Fruit fly (Drosophila melanogaster): Measurements from ENCODE around the gene CG8149.
A peak's percentile ranks its signal among the peaks of the same experiment; 100 is the strongest.

CG8149 gene

DNA sequence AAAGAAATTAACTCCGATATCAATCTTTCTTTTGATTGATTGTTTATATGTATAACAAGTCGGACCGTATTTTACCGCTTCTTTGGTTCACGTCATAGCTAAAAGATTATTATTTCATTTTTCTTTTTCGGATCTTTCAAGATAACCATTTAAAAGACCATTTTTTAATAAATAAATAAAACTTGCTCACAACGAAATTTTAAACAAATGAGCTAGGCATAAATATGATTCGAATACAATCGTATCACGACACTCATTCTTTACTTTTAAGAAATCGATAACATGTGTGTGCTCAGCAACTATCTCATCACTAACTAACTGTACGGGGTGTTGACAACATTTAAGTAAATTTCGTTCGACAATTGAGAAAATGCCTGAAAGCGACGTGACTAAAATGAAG lies at the start of gene CG8149:
CG8149 (plus strand) TSS at position 302 of the 400 bp plus-strand sequence.
- no peak for TF ChIP-seq psq (optimal IDR thresholded peaks at IDR 0.05)
- no peak for TF ChIP-seq Dll (optimal IDR thresholded peaks at IDR 0.05)
- no peak for TF ChIP-seq EcR (GFP tag; optimal IDR thresholded peaks at IDR 0.05)
- TF ChIP-seq CG8478 (optimal IDR thresholded peaks at IDR 0.05): no peak
- no peak for TF ChIP-seq usp (GFP tag; optimal IDR thresholded peaks at IDR 0.05)
- no peak for TF ChIP-seq pan (optimal IDR thresholded peaks at IDR 0.05)

DNA sequence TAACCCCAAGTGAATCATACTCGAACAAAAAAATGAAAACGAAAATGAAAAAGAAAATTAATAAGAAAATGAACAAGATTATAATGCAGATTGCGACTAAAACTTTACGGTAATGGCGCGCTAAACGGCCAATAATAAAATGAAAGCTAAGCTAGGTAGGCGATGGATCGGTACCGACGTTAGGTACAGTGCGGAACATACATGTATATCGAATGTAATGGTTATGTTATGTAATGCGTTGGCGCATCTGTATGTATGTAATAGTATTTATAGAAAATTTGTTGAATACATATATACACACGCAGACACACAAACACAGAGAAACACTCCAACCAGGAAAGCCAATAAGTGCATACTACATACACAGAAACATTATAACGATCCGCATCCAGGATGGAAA lies 49.5 kb upstream of the CG8149 start:
- TF ChIP-seq psq (optimal IDR thresholded peaks at IDR 0.05) (no peak), pan (optimal IDR thresholded peaks at IDR 0.05) (no peak), EcR (GFP tag; optimal IDR thresholded peaks at IDR 0.05) (no peak), Dll (optimal IDR thresholded peaks at IDR 0.05) (no peak), usp (GFP tag; optimal IDR thresholded peaks at IDR 0.05) (no peak), CG8478 (optimal IDR thresholded peaks at IDR 0.05) (no peak)

DNA sequence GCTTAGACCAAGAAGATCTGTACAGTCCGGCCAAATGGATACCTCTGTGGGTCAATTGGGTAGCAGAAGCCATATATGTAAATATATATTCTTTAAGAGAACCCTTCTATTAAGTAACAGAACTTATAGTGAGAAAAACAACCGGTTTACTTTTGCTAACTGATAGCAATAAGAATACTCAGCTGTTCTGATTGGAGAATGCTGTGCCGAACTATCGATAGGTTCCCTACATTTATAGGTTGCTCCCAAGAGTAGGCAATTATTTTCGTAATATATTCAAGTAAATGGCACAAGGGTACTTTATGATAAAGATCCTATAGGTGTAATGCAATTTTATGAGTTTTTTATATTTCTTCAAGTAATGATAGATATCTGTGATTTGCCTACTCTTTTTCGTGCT lies 48.1 kb upstream of the CG8149 start, which contains the start of gene GstZ1:
GstZ1 (minus strand) TSS at position 174 of the 400 bp plus-strand sequence.
- TF ChIP-seq EcR (GFP tag; optimal IDR thresholded peaks at IDR 0.05): no peak
- no peak for TF ChIP-seq CG8478 (optimal IDR thresholded peaks at IDR 0.05)
- TF ChIP-seq usp (GFP tag; optimal IDR thresholded peaks at IDR 0.05): no peak
- no peak for TF ChIP-seq Dll (optimal IDR thresholded peaks at IDR 0.05)
- TF ChIP-seq psq (optimal IDR thresholded peaks at IDR 0.05): no peak
- no peak for TF ChIP-seq pan (optimal IDR thresholded peaks at IDR 0.05)

DNA sequence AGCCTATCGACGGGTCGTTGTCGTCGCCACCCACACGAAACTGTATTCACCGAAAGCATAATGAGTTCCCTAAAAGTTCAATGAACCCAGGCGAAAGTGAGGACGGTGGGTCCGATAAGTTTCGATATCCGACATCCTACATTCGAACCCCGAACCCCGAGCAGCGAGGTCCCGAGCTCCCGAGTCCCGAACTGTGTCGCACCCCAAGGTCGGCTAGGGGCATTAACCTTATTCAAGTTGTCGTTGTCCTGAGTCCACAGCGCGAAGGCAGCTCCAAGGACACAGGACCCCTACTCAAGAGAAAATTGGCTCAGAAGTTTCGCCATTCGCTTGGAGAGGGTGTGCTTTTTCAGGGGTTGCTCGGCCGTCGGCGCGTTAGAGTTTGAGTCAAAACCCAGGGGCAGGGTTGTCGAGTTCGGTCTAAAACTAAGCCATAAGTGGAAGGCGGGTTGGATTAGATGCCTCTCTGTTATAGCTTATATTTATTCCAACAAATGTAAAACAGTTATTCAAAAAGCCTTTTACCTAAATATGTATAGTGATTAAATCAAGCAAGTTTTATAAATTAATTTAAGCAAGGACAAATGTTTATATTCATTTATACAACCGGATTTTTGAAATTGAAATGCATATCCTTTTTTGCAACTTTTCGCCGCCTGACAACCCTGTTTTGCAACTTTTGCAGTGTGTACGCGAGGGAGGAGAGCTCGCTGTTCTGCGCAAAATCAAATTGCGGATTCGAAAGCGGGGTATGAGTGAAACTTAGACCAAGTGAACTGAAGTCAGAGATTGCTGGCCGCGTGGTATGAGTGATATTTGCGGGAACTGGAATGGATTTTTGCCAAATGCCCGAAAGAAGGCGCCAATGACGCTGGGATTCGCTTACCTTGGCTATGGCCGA lies 44.8 kb upstream of the CG8149 start:
- TF ChIP-seq pan (optimal IDR thresholded peaks at IDR 0.05) (no peak), Dll (optimal IDR thresholded peaks at IDR 0.05) (no peak), CG8478 (optimal IDR thresholded peaks at IDR 0.05) (no peak), EcR (GFP tag; optimal IDR thresholded peaks at IDR 0.05) (peak in 1 of 2 experiments; percentile 42), usp (GFP tag; optimal IDR thresholded peaks at IDR 0.05) (no peak)

DNA sequence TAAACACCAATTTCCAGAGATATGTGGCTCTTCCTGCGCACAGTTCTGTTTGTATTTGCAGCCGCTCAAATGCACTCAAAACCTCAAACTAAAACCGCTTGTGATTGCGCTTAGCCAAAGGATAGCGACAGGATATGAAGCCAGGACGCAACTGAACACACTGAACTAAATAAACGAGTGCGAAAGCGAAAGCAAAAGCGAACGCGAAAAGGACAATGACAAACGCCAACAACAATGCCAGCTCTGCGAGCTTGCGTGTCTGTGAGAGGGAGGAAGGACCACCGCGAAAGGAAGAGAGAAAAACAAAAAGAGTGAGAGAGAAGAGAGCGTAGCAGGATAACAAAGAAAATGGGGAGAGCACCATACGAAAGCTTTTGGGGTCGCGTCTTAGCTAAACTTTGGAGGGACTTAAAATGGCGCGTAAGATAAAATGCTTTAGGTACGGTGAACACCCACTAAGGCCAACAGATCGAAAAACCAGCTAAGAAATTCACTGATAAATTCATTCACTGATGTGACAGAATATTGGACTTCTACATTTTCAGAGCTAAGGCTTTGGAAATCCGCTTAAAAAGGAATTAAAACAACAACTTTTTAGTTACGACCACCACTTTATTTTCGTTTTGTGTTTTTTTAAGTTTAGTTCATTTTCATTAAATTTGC lies 43.8 kb upstream of the CG8149 start, which contains the start of gene GstZ2:
GstZ2 (minus strand) TSS at position 165 of the 663 bp plus-strand sequence.
- no peak for TF ChIP-seq usp (GFP tag; optimal IDR thresholded peaks at IDR 0.05)
- no peak for TF ChIP-seq CG8478 (optimal IDR thresholded peaks at IDR 0.05)
- TF ChIP-seq Dll (optimal IDR thresholded peaks at IDR 0.05): no peak
- TF ChIP-seq EcR (GFP tag; optimal IDR thresholded peaks at IDR 0.05): no peak
- TF ChIP-seq psq (optimal IDR thresholded peaks at IDR 0.05): no peak
- no peak for TF ChIP-seq pan (optimal IDR thresholded peaks at IDR 0.05)

DNA sequence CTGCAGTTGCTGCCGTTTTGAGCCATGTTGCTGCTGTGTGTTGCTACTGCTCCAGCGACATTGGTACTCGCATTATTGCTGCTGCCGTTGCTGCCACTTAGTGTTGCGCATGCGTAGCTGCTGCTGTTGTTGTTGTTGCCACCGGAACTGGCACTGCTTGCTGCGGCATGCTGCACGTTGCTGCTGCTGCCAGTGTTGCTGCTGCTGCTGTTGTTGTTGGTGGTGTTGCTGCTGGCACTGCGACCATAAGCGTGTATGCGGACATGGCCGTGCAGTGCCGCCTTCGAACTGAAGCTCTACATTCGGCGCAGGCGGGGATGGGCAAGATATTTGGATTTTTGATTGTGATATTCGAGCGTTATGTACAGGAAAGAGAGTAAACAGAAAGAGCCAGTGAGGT lies 36.3 kb upstream of the CG8149 start:
- TF ChIP-seq usp (GFP tag; optimal IDR thresholded peaks at IDR 0.05): no peak
- no peak for TF ChIP-seq pan (optimal IDR thresholded peaks at IDR 0.05)
- no peak for TF ChIP-seq EcR (GFP tag; optimal IDR thresholded peaks at IDR 0.05)
- TF ChIP-seq psq (optimal IDR thresholded peaks at IDR 0.05): no peak
- TF ChIP-seq Dll (optimal IDR thresholded peaks at IDR 0.05): no peak
- TF ChIP-seq CG8478 (optimal IDR thresholded peaks at IDR 0.05): no peak

DNA sequence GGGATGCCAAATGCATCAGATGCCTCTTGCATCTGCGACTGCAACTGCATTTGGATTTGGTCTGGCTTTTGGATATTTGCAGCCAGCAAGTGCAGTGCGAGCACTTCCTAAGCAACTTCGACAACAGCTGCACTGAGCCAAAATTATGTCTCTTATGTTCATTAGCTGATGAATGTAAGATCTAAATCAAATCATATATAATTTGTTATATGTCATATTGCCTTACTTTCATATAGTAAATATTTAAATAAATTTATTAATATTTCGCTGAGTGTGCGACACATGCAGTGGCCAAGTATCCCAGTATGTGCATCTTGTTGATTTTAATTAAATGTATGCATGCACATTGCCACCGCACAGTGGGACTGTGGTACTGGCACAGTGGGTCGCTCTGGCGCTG lies 24.1 kb upstream of the CG8149 start:
- TF ChIP-seq Dll (optimal IDR thresholded peaks at IDR 0.05) (no peak), usp (GFP tag; optimal IDR thresholded peaks at IDR 0.05) (no peak)

DNA sequence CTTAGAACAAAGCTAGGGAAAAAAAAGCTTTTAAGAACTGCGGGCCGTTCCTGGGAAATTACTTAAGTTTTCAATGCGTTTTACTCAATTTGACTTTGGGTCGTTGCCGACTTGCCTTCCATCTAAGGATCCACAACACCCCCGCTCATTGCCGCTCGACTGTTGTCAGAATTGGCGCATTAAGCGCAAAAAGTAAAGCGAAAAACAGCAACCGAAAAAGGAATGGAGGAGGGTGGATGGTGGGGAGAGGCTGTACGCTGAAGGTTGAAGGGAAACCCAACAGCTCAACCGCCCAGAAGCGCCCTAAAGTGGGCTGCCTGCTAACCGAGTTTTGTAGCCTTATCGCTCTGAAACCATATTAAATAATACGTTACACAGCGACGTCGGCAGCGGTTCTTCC lies 16.9 kb upstream of the CG8149 start:
- TF ChIP-seq EcR (GFP tag; optimal IDR thresholded peaks at IDR 0.05) (no peak), pan (optimal IDR thresholded peaks at IDR 0.05) (no peak), CG8478 (optimal IDR thresholded peaks at IDR 0.05) (no peak), usp (GFP tag; optimal IDR thresholded peaks at IDR 0.05) (no peak), Dll (optimal IDR thresholded peaks at IDR 0.05) (no peak), psq (optimal IDR thresholded peaks at IDR 0.05) (no peak)

DNA sequence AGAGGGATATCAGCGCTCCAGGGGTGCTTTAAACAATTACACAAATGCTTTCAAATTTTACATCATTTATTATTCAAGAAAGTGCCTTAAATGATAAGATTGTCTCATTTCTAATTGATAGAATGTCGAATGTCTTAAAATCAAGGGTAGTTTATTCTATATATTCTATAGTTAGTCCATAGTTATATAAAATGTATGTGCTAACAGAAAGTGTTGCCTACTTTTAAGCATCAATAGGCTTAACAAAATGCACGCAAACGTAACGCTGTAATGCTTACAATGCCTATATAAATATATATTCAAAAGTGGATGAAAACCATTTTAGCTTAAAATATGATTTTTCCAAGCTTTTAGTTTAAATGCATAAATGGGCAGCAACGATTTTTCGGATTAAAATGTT lies 16.5 kb upstream of the CG8149 start:
- TF ChIP-seq Dll (optimal IDR thresholded peaks at IDR 0.05): no peak
- TF ChIP-seq usp (GFP tag; optimal IDR thresholded peaks at IDR 0.05): no peak
- no peak for TF ChIP-seq psq (optimal IDR thresholded peaks at IDR 0.05)
- TF ChIP-seq pan (optimal IDR thresholded peaks at IDR 0.05): no peak
- TF ChIP-seq EcR (GFP tag; optimal IDR thresholded peaks at IDR 0.05): no peak
- TF ChIP-seq CG8478 (optimal IDR thresholded peaks at IDR 0.05): no peak

DNA sequence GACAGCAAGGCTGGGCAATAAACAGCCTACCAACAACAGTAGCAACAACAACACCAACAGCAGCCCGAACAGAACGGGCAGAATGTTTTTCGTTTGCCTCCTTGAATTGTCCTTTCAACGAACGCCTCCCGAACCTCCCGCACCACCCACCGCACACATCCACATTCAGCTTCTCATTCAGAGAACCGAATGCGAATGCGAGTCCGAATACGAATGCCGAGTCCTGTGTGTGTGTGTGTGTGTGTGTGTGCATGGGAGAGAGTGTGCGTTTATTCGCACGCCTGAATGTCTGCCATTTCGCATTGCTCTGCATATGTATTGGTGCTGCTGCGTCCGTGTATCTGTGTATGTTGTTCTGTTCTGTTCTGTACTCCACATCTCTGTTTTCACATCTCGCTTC lies 16.0 kb upstream of the CG8149 start:
- no peak for TF ChIP-seq psq (optimal IDR thresholded peaks at IDR 0.05)
- TF ChIP-seq EcR (GFP tag; optimal IDR thresholded peaks at IDR 0.05): no peak
- TF ChIP-seq Dll (optimal IDR thresholded peaks at IDR 0.05): no peak
- no peak for TF ChIP-seq pan (optimal IDR thresholded peaks at IDR 0.05)
- no peak for TF ChIP-seq CG8478 (optimal IDR thresholded peaks at IDR 0.05)
- no peak for TF ChIP-seq usp (GFP tag; optimal IDR thresholded peaks at IDR 0.05)

DNA sequence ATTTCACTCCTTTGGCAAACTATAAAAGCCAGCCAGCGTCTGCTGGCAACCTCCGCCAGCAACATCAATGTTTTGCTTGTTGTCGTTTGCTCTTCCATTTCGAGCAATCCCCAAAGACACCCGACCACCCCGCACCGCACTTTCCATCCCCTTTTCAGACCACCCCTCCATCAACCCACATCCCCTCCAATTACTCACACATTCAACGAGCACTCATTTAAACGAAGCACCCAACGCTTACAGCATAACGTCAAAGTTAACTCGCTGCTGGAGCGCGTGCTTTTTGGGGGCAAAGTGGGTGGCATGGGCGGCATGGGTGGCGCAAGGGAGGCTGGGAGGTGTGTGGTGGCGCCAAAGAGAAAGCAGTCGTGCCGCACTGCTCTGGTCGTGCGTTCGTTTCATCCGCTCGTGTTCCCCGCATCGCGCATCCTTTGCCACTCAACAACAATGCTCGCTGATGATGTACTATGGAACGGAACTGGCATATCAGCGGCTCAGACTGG lies 13.3 kb upstream of the CG8149 start:
- TF ChIP-seq psq (optimal IDR thresholded peaks at IDR 0.05) (no peak), CG8478 (optimal IDR thresholded peaks at IDR 0.05) (no peak), EcR (GFP tag; optimal IDR thresholded peaks at IDR 0.05) (no peak), pan (optimal IDR thresholded peaks at IDR 0.05) (no peak), usp (GFP tag; optimal IDR thresholded peaks at IDR 0.05) (no peak), Dll (optimal IDR thresholded peaks at IDR 0.05) (no peak)

DNA sequence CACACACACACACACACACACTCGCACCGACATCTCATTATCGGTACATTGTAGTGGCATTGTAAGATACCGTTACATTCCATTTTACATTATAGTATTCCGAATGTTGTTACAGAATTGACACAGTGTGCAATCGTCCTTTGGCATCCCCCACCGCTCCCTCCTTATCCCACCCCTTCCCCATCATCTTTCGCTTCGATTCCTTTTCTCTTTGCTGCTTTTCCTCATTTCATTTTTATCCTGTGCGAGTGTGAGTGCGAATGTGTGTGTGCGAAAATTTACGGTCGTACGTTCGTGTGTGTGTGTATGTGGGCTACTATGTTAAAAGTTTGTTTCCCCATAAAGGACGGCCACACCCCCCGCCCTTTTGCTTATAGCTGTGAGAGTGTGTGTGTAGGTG lies 12.4 kb upstream of the CG8149 start:
- no peak for TF ChIP-seq usp (GFP tag; optimal IDR thresholded peaks at IDR 0.05)
- no peak for TF ChIP-seq psq (optimal IDR thresholded peaks at IDR 0.05)
- TF ChIP-seq EcR (GFP tag; optimal IDR thresholded peaks at IDR 0.05): no peak
- TF ChIP-seq pan (optimal IDR thresholded peaks at IDR 0.05): no peak
- no peak for TF ChIP-seq CG8478 (optimal IDR thresholded peaks at IDR 0.05)
- no peak for TF ChIP-seq Dll (optimal IDR thresholded peaks at IDR 0.05)
